Worm (Caenorhabditis elegans) whole organism, L1 larva: ENCODE results near the gene ceh-39.

Experiments used
- C04F5.9 ChIP-seq: sonication (generic microtip); optimal IDR thresholded peaks from 2 replicates; lab custom pipeline; 2016; ENCODE audit warnings: missing genetic modification characterization, missing compliant biosample characterization
- C16A3.4 ChIP-seq: fragments of 150-350 bp; optimal IDR thresholded peaks from 2 replicates; lab custom pipeline; 2014; ENCODE audit warnings: missing biosample characterization, missing genetic modification characterization
- F16B12.6 ChIP-seq: fragments of 150-350 bp; optimal IDR thresholded peaks from 2 replicates; lab custom pipeline; 2014; ENCODE audit warnings: missing biosample characterization, missing genetic modification characterization
- aha-1 ChIP-seq: fragments of 150-350 bp; optimal IDR thresholded peaks from 2 replicates; lab custom pipeline; 2014; ENCODE audit warnings: missing biosample characterization, missing genetic modification characterization
- aly-2 ChIP-seq: fragments of 150-350 bp; optimal IDR thresholded peaks from 2 replicates; lab custom pipeline; 2014; ENCODE audit warnings: missing biosample characterization, missing genetic modification characterization
- ama-1 ChIP-seq: fragments of 150-350 bp; optimal IDR thresholded peaks from 2 replicates; lab custom pipeline; 2014
- blmp-1 ChIP-seq: fragments of 150-350 bp; optimal IDR thresholded peaks from 2 replicates; lab custom pipeline; 2014; ENCODE audit warnings: missing biosample characterization, missing genetic modification characterization
- ceh-63 ChIP-seq: fragments of 200-800 bp; sonication (Bioruptor generic); optimal IDR thresholded peaks from 2 replicates; lab custom pipeline; 2018; ENCODE audit warnings: mild to moderate bottlenecking, missing genetic modification characterization, missing compliant biosample characterization
- ceh-8 ChIP-seq: fragments of 200-800 bp; sonication (Bioruptor generic); optimal IDR thresholded peaks from 2 replicates; lab custom pipeline; 2018; ENCODE audit warnings: mild to moderate bottlenecking, missing genetic modification characterization, moderate library complexity, missing compliant biosample characterization
- ceh-88 ChIP-seq: fragments of 200-800 bp; sonication (Bioruptor generic); IDR thresholded peaks from 2 replicates; pipeline ENCODE4 v1.3.6; 2022; ENCODE audit warnings: missing genetic modification characterization, missing compliant biosample characterization
- ces-1 ChIP-seq: fragments of 150-350 bp; optimal IDR thresholded peaks from 2 replicates; lab custom pipeline; 2014; ENCODE audit warnings: missing biosample characterization, missing genetic modification reagents, missing genetic modification characterization
- dsc-1 ChIP-seq: sonication (generic microtip); optimal IDR thresholded peaks from 2 replicates; lab custom pipeline; 2016; ENCODE audit warnings: mild to moderate bottlenecking, missing genetic modification characterization, missing compliant biosample characterization
- efl-1 ChIP-seq, 4 experiments: fragments of 150-350 bp; optimal IDR thresholded peaks in 3 of 4; peaks in 1 of 4; 1 replicate in 1 of 4; 2 replicates in 3 of 4; lab custom pipeline; 2014; ENCODE audit warnings: missing biosample characterization in 2 of 4, missing genetic modification characterization in 2 of 4, missing genetic modification reagents in 2 of 4
- efl-3 ChIP-seq: fragments of 200-800 bp; sonication (Bioruptor generic); optimal IDR thresholded peaks from 2 replicates; lab custom pipeline; 2018; ENCODE audit warnings: mild to moderate bottlenecking, missing genetic modification characterization, missing compliant biosample characterization
- egl-27 ChIP-seq, 2 experiments: fragments of 150-350 bp in 1 of 2; sonication (generic microtip); optimal IDR thresholded peaks; 3 replicates each; lab custom pipeline; 2017 to 2018; ENCODE audit warnings: missing biosample characterization in 2 of 2, missing genetic modification characterization in 2 of 2, missing genetic modification reagents in 2 of 2
- elt-2 ChIP-seq: sonication (generic microtip); optimal IDR thresholded peaks from 2 replicates; lab custom pipeline; 2016; ENCODE audit warnings: missing genetic modification characterization, mild to moderate bottlenecking, inconsistent platforms, missing compliant biosample characterization, missing genetic modification reagents
- elt-3 ChIP-seq, 6 experiments: fragments of 150-350 bp in 1 of 6; sonication (generic microtip); optimal IDR thresholded peaks; 2 replicates each; lab custom pipeline; 2017 to 2018; ENCODE audit warnings: missing biosample characterization in 6 of 6, missing genetic modification characterization in 6 of 6, inconsistent platforms in 1 of 6
- fkh-4 ChIP-seq: sonication (generic microtip); optimal IDR thresholded peaks from 2 replicates; lab custom pipeline; 2016; ENCODE audit warnings: missing compliant biosample characterization, missing genetic modification characterization, borderline replicate concordance
- hlh-4 ChIP-seq: sonication (generic microtip); optimal IDR thresholded peaks from 2 replicates; lab custom pipeline; 2016; ENCODE audit warnings: mild to moderate bottlenecking, missing genetic modification characterization, missing compliant biosample characterization
- irx-1 ChIP-seq: sonication (generic microtip); optimal IDR thresholded peaks from 2 replicates; lab custom pipeline; 2016; ENCODE audit warnings: missing genetic modification characterization, missing compliant biosample characterization
- jun-1 ChIP-seq: fragments of 150-350 bp; optimal IDR thresholded peaks from 2 replicates; lab custom pipeline; 2014; ENCODE audit warnings: missing biosample characterization, missing genetic modification reagents, missing genetic modification characterization
- lin-14 ChIP-seq: fragments of 200-800 bp; sonication (Bioruptor generic); optimal IDR thresholded peaks from 2 replicates; lab custom pipeline; 2018; ENCODE audit warnings: mild to moderate bottlenecking, missing genetic modification characterization, moderate library complexity, missing compliant biosample characterization
- lin-15B ChIP-seq: fragments of 150-350 bp; sonication (generic microtip); optimal IDR thresholded peaks from 3 replicates; lab custom pipeline; 2014; ENCODE audit warnings: missing biosample characterization, missing genetic modification characterization
- lin-39 ChIP-seq: fragments of 150-350 bp; optimal IDR thresholded peaks from 2 replicates; lab custom pipeline; 2014; ENCODE audit warnings: missing biosample characterization, missing genetic modification reagents, missing genetic modification characterization
- lir-3 ChIP-seq: sonication (generic microtip); optimal IDR thresholded peaks from 2 replicates; lab custom pipeline; 2016; ENCODE audit warnings: mild to moderate bottlenecking, missing genetic modification characterization, moderate library complexity, missing compliant biosample characterization; ENCODE audit not compliant: poor library complexity
- lsy-2 ChIP-seq, 2 experiments: fragments of 150-350 bp; optimal IDR thresholded peaks; 2 replicates each; lab custom pipeline; 2014; ENCODE audit warnings: missing biosample characterization in 2 of 2, missing genetic modification characterization in 2 of 2
- mdl-1 ChIP-seq, 2 experiments: fragments of 150-350 bp; optimal IDR thresholded peaks; 2 replicates each; lab custom pipeline; 2014 to 2017; ENCODE audit warnings: missing biosample characterization in 2 of 2, missing genetic modification characterization in 2 of 2, inconsistent platforms in 1 of 2
- mep-1 ChIP-seq: fragments of 150-350 bp; optimal IDR thresholded peaks from 2 replicates; lab custom pipeline; 2014; ENCODE audit warnings: missing biosample characterization, missing genetic modification characterization
- nhr-28 ChIP-seq: fragments of 150-350 bp; optimal IDR thresholded peaks from 2 replicates; lab custom pipeline; 2014; ENCODE audit warnings: missing biosample characterization, missing genetic modification characterization
- nhr-71 ChIP-seq: sonication (generic microtip); optimal IDR thresholded peaks from 2 replicates; lab custom pipeline; 2016; ENCODE audit warnings: mild to moderate bottlenecking, missing genetic modification characterization, moderate library complexity, missing compliant biosample characterization
- nhr-84 ChIP-seq: sonication (generic microtip); optimal IDR thresholded peaks from 2 replicates; lab custom pipeline; 2017; ENCODE audit warnings: missing biosample characterization, missing genetic modification characterization
- nhr-85 ChIP-seq: sonication (generic microtip); peaks from one replicate; lab custom pipeline; 2016; ENCODE audit warnings: missing genetic modification characterization, inconsistent platforms, missing compliant biosample characterization
- nhr-90 ChIP-seq: sonication (generic microtip); optimal IDR thresholded peaks from 2 replicates; lab custom pipeline; 2016; ENCODE audit warnings: mild to moderate bottlenecking, missing genetic modification characterization, missing compliant biosample characterization; ENCODE audit not compliant: poor library complexity
- pag-3 ChIP-seq: sonication (generic microtip); optimal IDR thresholded peaks from 2 replicates; lab custom pipeline; 2017; ENCODE audit warnings: missing genetic modification characterization, mild to moderate bottlenecking, missing compliant biosample characterization, antibody characterized with exemption, borderline replicate concordance; ENCODE audit not compliant: insufficient read depth
- pax-3 ChIP-seq: fragments of 200-800 bp; sonication (Bioruptor generic); optimal IDR thresholded peaks from 2 replicates; lab custom pipeline; 2018; ENCODE audit warnings: mild to moderate bottlenecking, missing genetic modification characterization, moderate library complexity, missing compliant biosample characterization
- pqm-1 ChIP-seq: sonication (generic microtip); optimal IDR thresholded peaks from 3 replicates; lab custom pipeline; 2017; ENCODE audit warnings: missing biosample characterization, missing genetic modification characterization
- rnt-1 ChIP-seq: sonication (generic microtip); optimal IDR thresholded peaks from 2 replicates; lab custom pipeline; 2016; ENCODE audit warnings: mild to moderate bottlenecking, missing genetic modification characterization, moderate library complexity, missing compliant biosample characterization
- skn-1 ChIP-seq: fragments of 150-350 bp; optimal IDR thresholded peaks from 2 replicates; lab custom pipeline; 2014; ENCODE audit warnings: missing biosample characterization, missing genetic modification characterization
- snpc-4 ChIP-seq: fragments of 150-350 bp; optimal IDR thresholded peaks from 2 replicates; lab custom pipeline; 2014; ENCODE audit warnings: missing biosample characterization, missing genetic modification characterization
- swsn-7 ChIP-seq: sonication (generic microtip); optimal IDR thresholded peaks from 2 replicates; lab custom pipeline; 2016; ENCODE audit warnings: missing genetic modification characterization, missing compliant biosample characterization
- tlp-1 ChIP-seq: fragments of 150-350 bp; optimal IDR thresholded peaks from 2 replicates; lab custom pipeline; 2014; ENCODE audit warnings: missing biosample characterization, missing genetic modification characterization
- unc-30 ChIP-seq: sonication (generic microtip); optimal IDR thresholded peaks from 2 replicates; lab custom pipeline; 2017; ENCODE audit warnings: missing biosample characterization, missing genetic modification characterization
- unc-98 ChIP-seq: fragments of 200-800 bp; sonication (Bioruptor generic); IDR thresholded peaks from 2 replicates; pipeline ENCODE4 v1.3.6; 2022; ENCODE audit warnings: missing genetic modification characterization, missing compliant biosample characterization
- xbp-1 ChIP-seq: sonication (generic microtip); optimal IDR thresholded peaks from 2 replicates; lab custom pipeline; 2016; ENCODE audit warnings: missing genetic modification characterization, missing compliant biosample characterization
- ztf-11 ChIP-seq, 2 experiments: sonication (generic microtip); optimal IDR thresholded peaks; 2 replicates each; lab custom pipeline; 2016 to 2017; ENCODE audit warnings: missing genetic modification characterization in 2 of 2, missing biosample characterization in 1 of 2, missing compliant biosample characterization in 1 of 2

Gene ceh-39

DNA sequence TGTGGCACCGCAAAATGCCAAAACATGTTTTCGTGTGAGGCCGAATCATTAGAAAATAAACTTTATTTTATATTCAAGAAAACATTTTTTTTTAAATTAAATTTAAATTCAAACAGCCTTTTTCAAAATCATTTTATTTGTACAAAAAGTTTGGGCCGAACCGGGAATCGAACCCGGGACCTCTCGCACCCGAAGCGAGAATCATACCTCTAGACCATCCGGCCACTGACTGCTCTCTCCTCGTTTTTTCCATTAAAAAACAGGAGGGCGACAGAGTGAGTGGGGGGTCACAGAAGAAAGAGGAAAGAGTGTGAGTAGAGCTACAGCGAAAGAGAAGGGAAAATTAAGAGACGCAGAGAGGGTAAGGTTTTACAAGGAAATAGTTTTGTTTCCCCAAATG, 24.7 kb upstream of the ceh-39 start (continued):
- TF ChIP-seq egl-27 (tag; optimal IDR thresholded peaks at IDR 0.05; lab: Kevin White, UChicago) (no peak), F16B12.6 (tag; lab: Kevin White, UChicago) (no peak), ama-1 (no peak), nhr-90 (peak; percentile 73), pag-3 (no peak), ztf-11 (tag; optimal IDR thresholded peaks at IDR 0.05; lab: Kevin White, UChicago) (peak in 1 of 2 experiments; percentile 29), lin-15B (tag; lab: Kevin White, UChicago) (no peak), C04F5.9 (tag; lab: Kevin White, UChicago) (no peak), efl-3 (GFP tag; lab: Kevin White, UChicago) (no peak), nhr-84 (tag; lab: Kevin White, UChicago) (no peak), fkh-4 (tag; lab: Kevin White, UChicago) (no peak), ceh-88 (GFP tag; lab: Robert Waterston, UW) (no peak), mdl-1 (tag; optimal IDR thresholded peaks at IDR 0.05; lab: Kevin White, UChicago) (peak in 1 of 2 experiments; percentile 37)
- TF ChIP-seq, all 84 proteins: peak for 39

DNA sequence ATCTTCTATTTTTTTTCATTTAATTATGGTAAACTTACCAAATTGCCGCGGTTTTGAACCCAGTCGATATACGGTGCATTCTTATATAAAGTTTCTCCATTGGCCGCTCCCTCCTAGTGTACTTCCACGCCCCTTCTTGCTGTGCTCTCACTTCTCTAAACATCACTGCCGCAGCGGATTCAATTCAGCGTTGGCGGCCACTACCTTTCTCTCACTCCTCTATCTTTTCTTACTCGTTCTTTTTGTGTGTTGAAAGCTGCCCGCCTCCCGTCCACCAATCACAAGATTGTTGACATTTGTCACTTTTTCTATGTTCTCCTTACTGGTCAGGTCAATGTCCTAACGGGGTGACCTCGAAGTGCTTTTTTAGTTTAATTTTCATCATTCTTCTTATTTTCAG, 15.0 kb upstream of the ceh-39 start:
- TF ChIP-seq xbp-1 (tag; lab: Kevin White, UChicago) (peak; percentile 26), skn-1 (peak; percentile 29), rnt-1 (tag; lab: Kevin White, UChicago) (peak; percentile 11), lin-14 (peak; percentile 30), aha-1 (no peak), lsy-2 (tag; optimal IDR thresholded peaks at IDR 0.05; lab: Kevin White, UChicago) (peak in 1 of 2 experiments; percentile 81), jun-1 (tag; lab: Kevin White, UChicago) (no peak)

DNA sequence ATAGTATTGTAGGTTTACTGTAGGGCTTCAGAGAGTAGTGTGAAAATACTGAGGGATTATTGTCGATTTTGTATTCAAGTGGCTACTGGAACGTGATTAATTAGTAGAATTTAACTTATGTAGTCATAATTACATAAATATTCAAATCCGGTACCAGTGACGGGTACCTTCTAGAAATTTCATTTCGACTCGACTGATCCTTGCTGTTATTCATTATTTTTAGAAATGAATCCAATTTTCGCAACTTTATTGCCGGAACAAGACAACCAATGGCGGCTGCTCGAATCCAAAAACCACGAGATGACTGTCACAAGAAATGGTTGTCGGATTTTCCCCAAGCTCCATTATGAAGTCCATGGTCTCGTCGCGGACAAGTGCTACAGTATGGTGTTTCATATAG, 9.0 kb upstream of the ceh-39 start, which contains the start of gene tbx-41:
Gene tbx-41 (plus strand): TSS at position 301 of the 400 bp plus-strand sequence.
- TF ChIP-seq efl-1 (optimal IDR thresholded peaks at IDR 0.05; lab: Kevin White, UChicago) = no peak
- no peak for TF ChIP-seq efl-1 (GFP tag; optimal IDR thresholded peaks at IDR 0.05 in 1 of 2; lab: Kevin White, UChicago)
- TF ChIP-seq blmp-1 (tag; lab: Kevin White, UChicago) = no peak
- TF ChIP-seq hlh-4 (tag; lab: Kevin White, UChicago) = no peak
- TF ChIP-seq elt-2 (tag; lab: Kevin White, UChicago) = no peak
- no peak for TF ChIP-seq mep-1

ce11 chrX:1860422-1860821, 4.5 kb upstream of the ceh-39 start, which contains the start of gene T26C11.8:
T26C11.8 (plus strand) TSS chrX:1860722.
- TF ChIP-seq snpc-4 (tag; lab: Kevin White, UChicago) = no peak
- TF ChIP-seq jun-1 (tag; lab: Kevin White, UChicago) = no peak
- no peak for TF ChIP-seq ces-1 (GFP tag; lab: Kevin White, UChicago)
- no peak for TF ChIP-seq ceh-63 (GFP tag; lab: Kevin White, UChicago)

DNA sequence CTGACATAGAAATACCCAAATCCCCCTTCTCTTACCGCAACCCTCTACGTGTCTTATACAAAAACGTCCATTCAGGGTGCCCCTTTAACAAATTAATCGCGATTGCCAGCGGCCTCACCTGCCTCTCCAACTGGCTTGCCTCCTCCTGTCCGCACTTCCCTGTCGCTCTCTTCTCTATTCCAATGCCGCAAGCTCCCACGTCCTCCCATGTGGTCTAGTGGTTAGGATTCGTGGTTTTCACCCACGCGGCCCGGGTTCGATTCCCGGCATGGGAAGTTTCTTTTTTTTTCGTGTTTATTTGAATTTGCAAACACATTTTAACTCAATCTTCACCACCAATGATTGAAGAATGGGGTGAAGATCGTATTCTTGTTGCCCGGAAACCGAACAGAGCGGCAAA, 2.6 kb upstream of the ceh-39 start:
- TF ChIP-seq nhr-85 = peak; percentile 60
- TF ChIP-seq unc-30 (tag; lab: Kevin White, UChicago) = no peak
- TF ChIP-seq C16A3.4 (tag; lab: Kevin White, UChicago) = peak; percentile 24
- TF ChIP-seq aly-2 (tag; lab: Kevin White, UChicago) = no peak
- no peak for TF ChIP-seq nhr-28
- TF ChIP-seq dsc-1 = peak; percentile 69
- TF ChIP-seq hlh-4 (tag; lab: Kevin White, UChicago) = no peak
- peak; percentile 43 for TF ChIP-seq irx-1
- no peak for TF ChIP-seq lin-39
- TF ChIP-seq fkh-4 (tag; lab: Kevin White, UChicago) = no peak
- peak; percentile 15 for TF ChIP-seq lir-3
- peak; percentile 64 for TF ChIP-seq ceh-8 (GFP tag; lab: Kevin White, UChicago)
- 0 out of 2 replicates have a peak, but pooled peaks have one; percentile 14 for TF ChIP-seq unc-98 (GFP tag; lab: Robert Waterston, UW)
- no peak for TF ChIP-seq pqm-1 (tag; lab: Kevin White, UChicago)
- peak; percentile 33 for TF ChIP-seq pax-3 (tag; lab: Kevin White, UChicago)
- TF ChIP-seq elt-3 (tag; optimal IDR thresholded peaks at IDR 0.05; lab: Kevin White, UChicago) = peak in 2 of 6 experiments; percentile 6 to 12
- TF ChIP-seq ceh-63 (GFP tag; lab: Kevin White, UChicago) = no peak
- TF ChIP-seq nhr-71 (tag; lab: Kevin White, UChicago) = no peak
- peak; percentile 56 for TF ChIP-seq swsn-7
- no peak for TF ChIP-seq F16B12.6 (tag; lab: Kevin White, UChicago)
- TF ChIP-seq lin-14 = peak; percentile 36
- no peak for TF ChIP-seq tlp-1 (tag; lab: Kevin White, UChicago)
